Fruit fly (Drosophila melanogaster): Measurements from ENCODE around the gene Mgat3.

DNA sequence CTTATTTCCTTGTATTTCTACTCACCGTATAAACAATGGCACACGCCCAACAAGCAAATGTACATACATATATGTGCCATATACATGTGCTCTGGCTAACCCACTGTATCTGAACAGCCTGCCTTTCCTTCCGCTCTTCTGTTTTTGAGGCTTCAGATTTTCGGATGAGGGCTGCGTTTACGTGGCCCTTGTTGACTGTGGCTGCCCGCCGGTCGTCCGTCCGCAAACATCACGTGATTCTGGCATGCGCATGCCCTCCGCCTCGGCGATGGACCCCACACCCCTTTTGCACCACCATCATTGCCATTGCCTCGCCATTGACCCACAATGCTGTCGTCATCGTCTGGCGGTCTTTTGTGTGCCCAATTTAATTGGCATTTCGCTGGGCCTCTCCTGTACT, 22.9 kb upstream of the Mgat3 start:
- TF ChIP-seq Crg-1 (GFP tag; optimal IDR thresholded peaks at IDR 0.05) (peak; percentile 31), cnc (optimal IDR thresholded peaks at IDR 0.05) (no peak), CG33017 (tag; optimal IDR thresholded peaks at IDR 0.05) (peak; percentile 30), kay (GFP tag; ENCODE audit: borderline replicate concordance) (no peak), bab1 (GFP tag; optimal IDR thresholded peaks at IDR 0.05) (no peak), Mnt (GFP tag; optimal IDR thresholded peaks at IDR 0.05) (peak; percentile 72), Hr96 (GFP tag; optimal IDR thresholded peaks at IDR 0.05) (no peak), CG7101 (tag; optimal IDR thresholded peaks at IDR 0.05) (no peak)
